Worm (Caenorhabditis elegans) whole organism, midembryonic: Measurements from ENCODE around the gene C07B5.2.

Experiments used
- flt-1 ChIP-seq: fragments of 200-800 bp; sonication (Bioruptor generic); IDR thresholded peaks from 2 replicates; pipeline ENCODE4 v1.3.6; 2022; ENCODE audit warnings: missing genetic modification characterization, missing compliant biosample characterization
- ref-1 ChIP-seq: fragments of 200-800 bp; sonication (Bioruptor generic); conservative IDR thresholded peaks from 2 replicates; pipeline ENCODE4 v1.3.6; 2022; ENCODE audit warnings: missing genetic modification reagents, missing genetic modification characterization, missing compliant biosample characterization
- tab-1 ChIP-seq: fragments of 200-800 bp; sonication (Bioruptor generic); IDR thresholded peaks from 2 replicates; pipeline ENCODE4 v1.3.6; 2022; ENCODE audit warnings: missing genetic modification characterization, missing compliant biosample characterization
- ztf-23 ChIP-seq: fragments of 200-800 bp; sonication (Bioruptor generic); IDR thresholded peaks from 2 replicates; pipeline ENCODE4 v1.3.6; 2022; ENCODE audit warnings: missing genetic modification reagents, missing genetic modification characterization, missing compliant biosample characterization
- ztf-29 ChIP-seq: fragments of 200-800 bp; sonication (Bioruptor generic); IDR thresholded peaks from 2 replicates; pipeline ENCODE4 v1.3.6; 2022; ENCODE audit warnings: missing genetic modification reagents, missing genetic modification characterization, missing compliant biosample characterization

ce11 chrX:9550519-9550918 lies 33.5 kb upstream of the C07B5.2 start:
- TF ChIP-seq tab-1 (no peak), ztf-29 (GFP tag; lab: Robert Waterston, UW) (no peak), flt-1 (GFP tag; lab: Robert Waterston, UW) (no peak), ztf-23 (GFP tag; lab: Robert Waterston, UW) (no peak), ref-1 (GFP tag; lab: Robert Waterston, UW) (no peak)
